Worm (Caenorhabditis elegans): ENCODE results near the gene npp-16.

- no peak for TF ChIP-seq egl-18 (GFP tag; IDR thresholded peaks at IDR 0.05)
- TF ChIP-seq unc-62 (GFP tag; optimal IDR thresholded peaks at IDR 0.05) = no peak
- no peak for TF ChIP-seq chd-7 (tag; optimal IDR thresholded peaks at IDR 0.05)
Observed at ce11 chrIII:11869231-11869912, 46.4 kb upstream of the npp-16 start, which contains the start of gene taf-12.

Measured in whole organism, young adult.